Fruit fly (Drosophila melanogaster) whole organism, adult: Measurements from ENCODE around the gene cert.

Source experiments
- CG1620 ChIP-seq: fragments of 200-800 bp; sonication (Bioruptor generic); optimal IDR thresholded peaks from 2 replicates; lab custom pipeline; 2016; ENCODE audit warnings: missing biosample characterization, missing genetic modification characterization
- CG5204 ChIP-seq: fragments of 200-800 bp; sonication (Bioruptor generic); optimal IDR thresholded peaks from 2 replicates; lab custom pipeline; 2016; ENCODE audit warnings: missing biosample characterization, missing genetic modification characterization
- CG7045 ChIP-seq: fragments of 200-800 bp; sonication (Bioruptor generic); optimal IDR thresholded peaks from 2 replicates; lab custom pipeline; 2017; ENCODE audit warnings: missing biosample characterization, mild to moderate bottlenecking, missing genetic modification characterization
- Hr96 ChIP-seq: fragments of 200-800 bp; sonication (Bioruptor generic); optimal IDR thresholded peaks from 2 replicates; lab custom pipeline; 2016; ENCODE audit warnings: missing biosample characterization, missing genetic modification characterization
- Mnt ChIP-seq: fragments of 200-800 bp; sonication (Bioruptor generic); optimal IDR thresholded peaks from 2 replicates; lab custom pipeline; 2016; ENCODE audit warnings: missing biosample characterization, mild to moderate bottlenecking, missing genetic modification characterization
- bab1 ChIP-seq: fragments of 200-800 bp; sonication (Bioruptor generic); optimal IDR thresholded peaks from 3 replicates; lab custom pipeline; 2019; ENCODE audit warnings: missing biosample characterization, mild to moderate bottlenecking, missing genetic modification characterization, moderate library complexity
- cic ChIP-seq: fragments of 200-800 bp; sonication (Bioruptor generic); optimal IDR thresholded peaks from 2 replicates; lab custom pipeline; 2017; ENCODE audit warnings: missing biosample characterization, mild to moderate bottlenecking, missing genetic modification characterization, moderate library complexity
- cnc ChIP-seq, 2 experiments: fragments of >200 bp; optimal IDR thresholded peaks; 2 replicates each; lab custom pipeline; 2017
- ovo ChIP-seq: fragments of 200-800 bp; sonication (Bioruptor generic); optimal IDR thresholded peaks from 2 replicates; lab custom pipeline; 2016; ENCODE audit warnings: missing biosample characterization, missing genetic modification characterization
- pad ChIP-seq: fragments of 200-800 bp; sonication (Bioruptor generic); optimal IDR thresholded peaks from 3 replicates; lab custom pipeline; 2017; ENCODE audit warnings: missing biosample characterization, missing genetic modification characterization, mild to moderate bottlenecking, moderate library complexity, missing genetic modification reagents
- toe ChIP-seq: fragments of 200-800 bp; sonication (Bioruptor generic); optimal IDR thresholded peaks from 2 replicates; lab custom pipeline; 2016; ENCODE audit warnings: missing biosample characterization, missing genetic modification characterization

DNA sequence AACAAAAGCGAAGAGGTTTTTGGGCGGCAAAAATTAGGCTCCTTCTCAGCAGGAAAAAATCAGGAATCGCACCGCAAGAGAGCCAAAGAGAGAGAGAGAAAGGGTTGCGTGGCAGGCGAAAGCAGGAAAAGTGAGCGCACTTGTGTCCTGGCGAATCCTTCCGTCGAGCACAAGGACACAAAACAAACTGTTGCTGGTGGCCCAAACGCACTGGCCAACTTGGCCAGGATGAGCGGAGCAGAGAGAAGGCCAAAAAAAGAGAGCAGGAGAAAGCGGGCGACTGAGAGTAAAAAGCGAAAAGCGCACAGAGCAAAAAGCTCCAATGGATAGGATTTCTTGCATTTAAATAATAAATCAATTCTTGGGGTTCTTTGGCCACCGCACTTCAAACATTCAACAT is 4.4 kb downstream of the cert start:
- TF ChIP-seq bab1 (GFP tag; lab: Kevin White, UChicago) (no peak), CG5204 (GFP tag; lab: Kevin White, UChicago) (no peak), cnc (optimal IDR thresholded peaks at IDR 0.05; lab: Kevin White, UChicago) (no peak), CG7045 (GFP tag; lab: Kevin White, UChicago) (no peak), CG1620 (GFP tag; lab: Kevin White, UChicago) (no peak), toe (GFP tag; lab: Kevin White, UChicago) (no peak), cic (no peak), Mnt (no peak), pad (no peak), Hr96 (GFP tag; lab: Kevin White, UChicago) (no peak), ovo (GFP tag; lab: Kevin White, UChicago) (no peak)
